Worm (Caenorhabditis elegans) whole organism, L2 larva: Measurements from ENCODE around the gene fbxb-45.
"Not testable (repeated sequence)": the region's sequence is repeated elsewhere in the genome, so short reads cannot be mapped to it uniquely, and the experiment has no call there.

ENCODE experiments used
- ceh-16 ChIP-seq: fragments of 150-350 bp; optimal IDR thresholded peaks from 2 replicates; lab custom pipeline; 2014; ENCODE audit warnings: missing biosample characterization, missing genetic modification characterization
- dmd-4 ChIP-seq: sonication (generic microtip); optimal IDR thresholded peaks from 2 replicates; lab custom pipeline; 2017; ENCODE audit warnings: missing biosample characterization, missing genetic modification characterization
- egl-27 ChIP-seq: sonication (generic microtip); optimal IDR thresholded peaks from 3 replicates; lab custom pipeline; 2017; ENCODE audit warnings: missing biosample characterization, missing genetic modification reagents, missing genetic modification characterization
- elt-3 ChIP-seq: sonication (generic microtip); optimal IDR thresholded peaks from 2 replicates; lab custom pipeline; 2017; ENCODE audit warnings: missing biosample characterization, missing genetic modification characterization
- lsy-2 ChIP-seq, 2 experiments: fragments of 150-350 bp in 1 of 2; sonication (generic microtip) in 1 of 2; optimal IDR thresholded peaks; 2 replicates each; lab custom pipeline; 2014 to 2017; ENCODE audit warnings: missing biosample characterization in 2 of 2, missing genetic modification characterization in 2 of 2
- nhr-10 ChIP-seq: sonication (generic microtip); optimal IDR thresholded peaks from 2 replicates; lab custom pipeline; 2017; ENCODE audit warnings: missing biosample characterization, missing genetic modification characterization
- nhr-12 ChIP-seq: fragments of 150-350 bp; optimal IDR thresholded peaks from 2 replicates; lab custom pipeline; 2014; ENCODE audit warnings: missing biosample characterization, missing genetic modification characterization
- nhr-25 ChIP-seq: fragments of 150-350 bp; sonication (generic microtip); optimal IDR thresholded peaks from 3 replicates; lab custom pipeline; 2014; ENCODE audit warnings: missing biosample characterization, missing genetic modification characterization
- skn-1 ChIP-seq: sonication (generic microtip); optimal IDR thresholded peaks from 2 replicates; lab custom pipeline; 2017; ENCODE audit warnings: missing biosample characterization, missing genetic modification characterization
- unc-39 ChIP-seq: fragments of 150-350 bp; optimal IDR thresholded peaks from 2 replicates; lab custom pipeline; 2014; ENCODE audit warnings: missing biosample characterization, missing genetic modification characterization
- unc-55 ChIP-seq: fragments of 150-350 bp; sonication (generic microtip); optimal IDR thresholded peaks from 3 replicates; lab custom pipeline; 2014; ENCODE audit warnings: missing biosample characterization, missing genetic modification reagents, missing genetic modification characterization
- ztf-1 ChIP-seq: fragments of 200-800 bp; sonication (Bioruptor generic); conservative IDR thresholded peaks from 2 replicates; pipeline ENCODE4 v1.3.6; 2022; ENCODE audit warnings: missing genetic modification characterization, missing compliant biosample characterization
- ztf-11 ChIP-seq: sonication (generic microtip); optimal IDR thresholded peaks from 2 replicates; lab custom pipeline; 2017; ENCODE audit warnings: missing biosample characterization, missing genetic modification characterization

ce11 chrII:1060702-1061101 lies 16.9 kb upstream of the fbxb-45 start, which contains the start of gene btb-10:
- TF ChIP-seq nhr-25 (tag; lab: Kevin White, UChicago); ztf-11 (tag; lab: Kevin White, UChicago); skn-1 (tag; lab: Kevin White, UChicago); dmd-4 (tag; lab: Kevin White, UChicago); nhr-12 (tag; lab: Kevin White, UChicago); ceh-16 (tag; lab: Kevin White, UChicago); unc-39 (tag; lab: Kevin White, UChicago); unc-55; elt-3 (tag; lab: Kevin White, UChicago); lsy-2 (tag; optimal IDR thresholded peaks at IDR 0.05; lab: Kevin White, UChicago); ztf-1 (GFP tag; lab: Robert Waterston, UW); nhr-10 (tag; lab: Kevin White, UChicago); egl-27 (tag; lab: Kevin White, UChicago): not testable (repeated sequence)
